Worm (Caenorhabditis elegans): ENCODE results near the gene F07A11.5.

Gene F07A11.5

DNA sequence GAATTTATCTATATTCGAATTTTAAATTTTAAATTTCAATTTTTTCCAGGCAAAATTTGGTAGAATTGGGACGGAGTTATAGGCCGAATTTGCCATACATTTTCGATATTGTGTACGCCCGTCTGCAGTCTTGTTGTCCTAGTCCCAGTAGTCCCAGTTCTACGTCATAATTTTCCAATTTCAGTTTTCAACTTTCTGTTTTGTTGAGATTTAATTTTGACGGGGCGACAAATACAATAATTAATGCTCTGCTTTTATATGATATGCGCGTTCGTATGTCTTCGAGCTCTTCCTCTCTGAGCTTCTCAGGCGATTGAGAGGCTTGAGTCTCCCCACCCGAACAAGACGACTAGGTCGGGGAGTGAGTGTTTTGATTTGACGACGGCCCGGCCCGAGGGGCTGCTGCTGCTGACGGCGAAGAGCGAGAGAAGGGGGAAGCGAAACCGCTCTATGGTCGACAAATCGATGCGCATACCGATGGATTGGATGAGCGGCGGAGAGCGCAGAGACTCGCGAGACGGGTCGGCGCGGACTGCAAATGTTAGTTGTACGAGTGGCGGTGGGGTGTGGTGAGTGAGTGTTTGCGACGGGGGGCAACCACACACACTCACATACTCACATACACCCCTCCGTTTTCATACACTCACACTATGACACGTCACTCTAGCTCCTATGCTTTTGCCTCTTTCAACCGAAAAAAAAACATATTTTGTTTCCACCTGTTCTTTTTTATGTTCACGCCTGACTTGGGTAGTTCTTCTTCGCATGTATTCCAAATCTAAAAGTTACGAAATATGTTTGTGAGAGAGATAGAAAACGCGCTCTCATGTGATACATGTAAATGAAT lies 22.8 kb downstream of the F07A11.5 start (continued):
- TF ChIP-seq sdc-2 (tag; optimal IDR thresholded peaks at IDR 0.05) (peak; percentile 59), hlh-15 (tag; optimal IDR thresholded peaks at IDR 0.05) (no peak), ceh-22 (tag; optimal IDR thresholded peaks at IDR 0.05) (peak; percentile 84), pag-3 (tag; optimal IDR thresholded peaks at IDR 0.05; ENCODE audit: borderline replicate concordance) (no peak), mec-3 (tag; optimal IDR thresholded peaks at IDR 0.05; ENCODE audit: borderline replicate concordance) (no peak), hlh-6 (tag; optimal IDR thresholded peaks at IDR 0.05) (peak; percentile 82), gmeb-2 (tag; optimal IDR thresholded peaks at IDR 0.05) (peak; percentile 5), ceh-6 (GFP tag; optimal IDR thresholded peaks at IDR 0.05) (peak; percentile 65), ceh-14 (tag; optimal IDR thresholded peaks at IDR 0.05) (peak; percentile 67), dve-1 (tag; optimal IDR thresholded peaks at IDR 0.05) (peak; percentile 79), ttx-3 (tag; optimal IDR thresholded peaks at IDR 0.05) (peak; percentile 43), ceh-31 (tag; optimal IDR thresholded peaks at IDR 0.05) (peak; percentile 93), ets-4 (tag; optimal IDR thresholded peaks at IDR 0.05) (peak; percentile 58), unc-55 (GFP tag; optimal IDR thresholded peaks at IDR 0.05) (peak; percentile 88), pqm-1 (tag; optimal IDR thresholded peaks at IDR 0.05) (peak; percentile 33), tbx-7 (tag; optimal IDR thresholded peaks at IDR 0.05) (peak; percentile 33), F13H6.1 (tag; optimal IDR thresholded peaks at IDR 0.05) (peak; percentile 91), rnt-1 (tag; optimal IDR thresholded peaks at IDR 0.05) (peak; percentile 98), fax-1 (tag; optimal IDR thresholded peaks at IDR 0.05) (peak; percentile 59), ceh-30 (tag; optimal IDR thresholded peaks at IDR 0.05) (no peak), sox-2 (GFP tag; IDR thresholded peaks at IDR 0.05) (no peak), sox-4 (tag; optimal IDR thresholded peaks at IDR 0.05) (peak; percentile 43), C08G9.2 (tag; optimal IDR thresholded peaks at IDR 0.05) (peak; percentile 54), K02D7.2 (tag; optimal IDR thresholded peaks at IDR 0.05) (no peak), hlh-8 (tag; optimal IDR thresholded peaks at IDR 0.05) (peak; percentile 82), madf-2 (tag; optimal IDR thresholded peaks at IDR 0.05) (peak; percentile 97), C38D4.7 (GFP tag; optimal IDR thresholded peaks at IDR 0.05) (peak; percentile 44), nhr-232 (tag; optimal IDR thresholded peaks at IDR 0.05) (peak; percentile 44), K09A11.1 (tag; optimal IDR thresholded peaks at IDR 0.05; ENCODE audit: insufficient read depth) (peak; percentile 40), T23F11.4 (GFP tag; optimal IDR thresholded peaks at IDR 0.05) (peak; percentile 53), lim-6 (tag; optimal IDR thresholded peaks at IDR 0.05) (peak; percentile 56), pat-9 (tag; optimal IDR thresholded peaks at IDR 0.05) (peak; percentile 41)

ce11 chrII:11635745-11636161 lies 23.7 kb downstream of the F07A11.5 start:
- TF ChIP-seq Y22D7AL.16 (tag; optimal IDR thresholded peaks at IDR 0.05) (peak; percentile 36), lim-6 (tag; optimal IDR thresholded peaks at IDR 0.05) (no peak), ceh-24 (tag; optimal IDR thresholded peaks at IDR 0.05) (no peak), K02D7.2 (tag; optimal IDR thresholded peaks at IDR 0.05) (no peak), tbx-7 (tag; optimal IDR thresholded peaks at IDR 0.05) (peak; percentile 33), ztf-16 (tag; optimal IDR thresholded peaks at IDR 0.05) (no peak), ceh-34 (tag; optimal IDR thresholded peaks at IDR 0.05) (no peak), hlh-15 (tag; optimal IDR thresholded peaks at IDR 0.05) (no peak), sdc-2 (tag; optimal IDR thresholded peaks at IDR 0.05) (peak; percentile 39), gmeb-2 (tag; optimal IDR thresholded peaks at IDR 0.05) (no peak), T23F11.4 (GFP tag; optimal IDR thresholded peaks at IDR 0.05) (no peak), F13H6.1 (tag; optimal IDR thresholded peaks at IDR 0.05) (peak; percentile 65), ttx-3 (tag; optimal IDR thresholded peaks at IDR 0.05) (no peak), sox-4 (tag; optimal IDR thresholded peaks at IDR 0.05) (no peak), ceh-2 (tag; optimal IDR thresholded peaks at IDR 0.05) (peak; percentile 31), ceh-19 (GFP tag; optimal IDR thresholded peaks at IDR 0.05) (no peak), che-1 (tag; optimal IDR thresholded peaks at IDR 0.05) (no peak), ceh-48 (tag; optimal IDR thresholded peaks at IDR 0.05) (peak; percentile 44), ceh-6 (GFP tag; optimal IDR thresholded peaks at IDR 0.05) (peak; percentile 5), syd-9 (tag; optimal IDR thresholded peaks at IDR 0.05) (no peak), ceh-45 (GFP tag; IDR thresholded peaks at IDR 0.05) (no peak), dmd-4 (tag; optimal IDR thresholded peaks at IDR 0.05; ENCODE audit: borderline replicate concordance) (no peak), lin-11 (tag; optimal IDR thresholded peaks at IDR 0.05) (no peak), tbx-2 (tag; optimal IDR thresholded peaks at IDR 0.05) (peak; percentile 56), nhr-11 (tag; optimal IDR thresholded peaks at IDR 0.05) (no peak), pax-1 (tag; optimal IDR thresholded peaks at IDR 0.05) (peak; percentile 80), ref-2 (tag; optimal IDR thresholded peaks at IDR 0.05) (peak; percentile 90), nhr-232 (tag; optimal IDR thresholded peaks at IDR 0.05) (no peak), pat-9 (tag; optimal IDR thresholded peaks at IDR 0.05) (peak; percentile 33), mec-3 (tag; optimal IDR thresholded peaks at IDR 0.05; ENCODE audit: borderline replicate concordance) (no peak), pag-3 (tag; optimal IDR thresholded peaks at IDR 0.05; ENCODE audit: borderline replicate concordance) (no peak)
